Worm (Caenorhabditis elegans): Measurements from ENCODE around the gene hrpu-1.

DNA sequence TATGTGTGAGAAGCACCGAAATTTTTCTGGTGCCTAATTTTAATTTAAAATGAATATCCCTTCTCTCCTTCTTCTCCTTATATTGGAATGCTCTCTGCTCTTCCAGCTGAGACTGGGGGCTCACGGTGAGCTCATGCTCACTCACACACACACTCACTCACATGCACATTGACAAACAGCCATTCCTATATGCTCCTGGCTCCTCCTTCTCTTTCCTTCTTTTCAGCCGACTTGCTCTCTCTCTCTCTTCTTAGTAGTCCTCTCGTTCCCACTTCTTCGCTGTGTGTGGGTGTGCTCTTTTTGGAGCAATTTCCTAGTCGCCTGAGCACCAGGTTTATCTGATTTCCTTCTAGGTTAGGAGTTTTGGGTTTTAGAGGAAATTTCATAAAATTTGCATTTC lies 18.5 kb upstream of the hrpu-1 start:
- TF ChIP-seq lim-6 (tag; optimal IDR thresholded peaks at IDR 0.05) = no peak
- no peak for TF ChIP-seq ceh-22 (tag; optimal IDR thresholded peaks at IDR 0.05)
- TF ChIP-seq sox-2 (GFP tag; IDR thresholded peaks at IDR 0.05) = no peak
- TF ChIP-seq pha-4 (tag; optimal IDR thresholded peaks at IDR 0.05) = no peak
- TF ChIP-seq pros-1 (tag; optimal IDR thresholded peaks at IDR 0.05) = no peak

Data from whole organism, late embryonic.